Fruit fly (Drosophila melanogaster) whole organism, adult: ENCODE data around the gene fal.

Experiments
- CG11617 ChIP-seq: fragments of 200-800 bp; sonication (Bioruptor generic); optimal IDR thresholded peaks from 2 replicates; lab custom pipeline; 2017; ENCODE audit warnings: mild to moderate bottlenecking, missing biosample characterization, missing genetic modification reagents, missing genetic modification characterization
- CG12768 ChIP-seq: fragments of 200-800 bp; sonication (Bioruptor generic); optimal IDR thresholded peaks from 2 replicates; lab custom pipeline; 2017; ENCODE audit warnings: missing biosample characterization, missing genetic modification characterization, mild to moderate bottlenecking, moderate library complexity, missing genetic modification reagents
- CG14711 ChIP-seq: fragments of 200-800 bp; sonication (Bioruptor generic); optimal IDR thresholded peaks from 2 replicates; lab custom pipeline; 2018; ENCODE audit warnings: missing biosample characterization, mild to moderate bottlenecking, missing genetic modification characterization, moderate library complexity
- CG1620 ChIP-seq: fragments of 200-800 bp; sonication (Bioruptor generic); optimal IDR thresholded peaks from 2 replicates; lab custom pipeline; 2016; ENCODE audit warnings: missing biosample characterization, missing genetic modification characterization
- CG33017 ChIP-seq: fragments of 200-800 bp; sonication (Bioruptor generic); optimal IDR thresholded peaks from 2 replicates; lab custom pipeline; 2018; ENCODE audit warnings: missing biosample characterization, mild to moderate bottlenecking, missing genetic modification characterization, moderate library complexity
- CG5204 ChIP-seq: fragments of 200-800 bp; sonication (Bioruptor generic); optimal IDR thresholded peaks from 2 replicates; lab custom pipeline; 2016; ENCODE audit warnings: missing biosample characterization, missing genetic modification characterization
- CG7045 ChIP-seq: fragments of 200-800 bp; sonication (Bioruptor generic); optimal IDR thresholded peaks from 2 replicates; lab custom pipeline; 2017; ENCODE audit warnings: missing biosample characterization, mild to moderate bottlenecking, missing genetic modification characterization
- CG7101 ChIP-seq: fragments of 200-800 bp; sonication (Bioruptor generic); optimal IDR thresholded peaks from 2 replicates; lab custom pipeline; 2018; ENCODE audit warnings: missing biosample characterization, mild to moderate bottlenecking, missing genetic modification characterization, moderate library complexity
- Clk ChIP-seq: fragments of 200-800 bp; sonication (Bioruptor generic); optimal IDR thresholded peaks from 2 replicates; lab custom pipeline; 2017; ENCODE audit warnings: missing biosample characterization, missing genetic modification characterization
- Crg-1 ChIP-seq: fragments of 200-800 bp; sonication (Bioruptor generic); optimal IDR thresholded peaks from 2 replicates; lab custom pipeline; 2016; ENCODE audit warnings: missing biosample characterization, missing genetic modification characterization
- Hr96 ChIP-seq: fragments of 200-800 bp; sonication (Bioruptor generic); optimal IDR thresholded peaks from 2 replicates; lab custom pipeline; 2016; ENCODE audit warnings: missing biosample characterization, missing genetic modification characterization
- Mnt ChIP-seq: fragments of 200-800 bp; sonication (Bioruptor generic); optimal IDR thresholded peaks from 2 replicates; lab custom pipeline; 2016; ENCODE audit warnings: missing biosample characterization, mild to moderate bottlenecking, missing genetic modification characterization
- bab1 ChIP-seq: fragments of 200-800 bp; sonication (Bioruptor generic); optimal IDR thresholded peaks from 3 replicates; lab custom pipeline; 2019; ENCODE audit warnings: missing biosample characterization, mild to moderate bottlenecking, missing genetic modification characterization, moderate library complexity
- cic ChIP-seq: fragments of 200-800 bp; sonication (Bioruptor generic); optimal IDR thresholded peaks from 2 replicates; lab custom pipeline; 2017; ENCODE audit warnings: missing biosample characterization, mild to moderate bottlenecking, missing genetic modification characterization, moderate library complexity
- cnc ChIP-seq, 2 experiments: fragments of >200 bp; optimal IDR thresholded peaks; 2 replicates each; lab custom pipeline; 2017
- kay ChIP-seq: fragments of 200-800 bp; sonication (Bioruptor generic); peaks from one replicate; lab custom pipeline; 2016; ENCODE audit warnings: missing biosample characterization, missing genetic modification characterization, borderline replicate concordance
- ovo ChIP-seq: fragments of 200-800 bp; sonication (Bioruptor generic); optimal IDR thresholded peaks from 2 replicates; lab custom pipeline; 2016; ENCODE audit warnings: missing biosample characterization, missing genetic modification characterization
- pad ChIP-seq: fragments of 200-800 bp; sonication (Bioruptor generic); optimal IDR thresholded peaks from 3 replicates; lab custom pipeline; 2017; ENCODE audit warnings: missing biosample characterization, missing genetic modification characterization, mild to moderate bottlenecking, moderate library complexity, missing genetic modification reagents
- tj ChIP-seq: fragments of 200-800 bp; sonication (Bioruptor generic); optimal IDR thresholded peaks from 3 replicates; lab custom pipeline; 2017; ENCODE audit warnings: missing biosample characterization, mild to moderate bottlenecking, missing genetic modification characterization, moderate library complexity
- toe ChIP-seq: fragments of 200-800 bp; sonication (Bioruptor generic); optimal IDR thresholded peaks from 2 replicates; lab custom pipeline; 2016; ENCODE audit warnings: missing biosample characterization, missing genetic modification characterization

Gene fal

dm6 chr3L:19336678-19337077 lies 42.3 kb downstream of the fal start:
- TF ChIP-seq CG12768 (GFP tag; lab: Kevin White, UChicago) (no peak), Hr96 (GFP tag; lab: Kevin White, UChicago) (no peak), CG14711 (no peak), ovo (no peak), tj (GFP tag; lab: Kevin White, UChicago) (no peak), kay (GFP tag; lab: Kevin White, UChicago) (no peak)

dm6 chr3L:19337398-19338086 lies 43.2 kb downstream of the fal start, which contains the start of gene pip:
TSS of gene pip (minus strand) at chr3L:19337609.
- no peak for TF ChIP-seq CG14711
- TF ChIP-seq CG7045 (GFP tag; lab: Kevin White, UChicago): no peak
- TF ChIP-seq cic (GFP tag; lab: Kevin White, UChicago): no peak
- no peak for TF ChIP-seq toe
- TF ChIP-seq bab1 (GFP tag; lab: Kevin White, UChicago): no peak
- no peak for TF ChIP-seq CG7101 (tag; lab: Kevin White, UChicago)
- TF ChIP-seq CG5204: no peak
- no peak for TF ChIP-seq kay (GFP tag; lab: Kevin White, UChicago)
- TF ChIP-seq CG1620 (GFP tag; lab: Kevin White, UChicago): no peak
- no peak for TF ChIP-seq cnc (optimal IDR thresholded peaks at IDR 0.05; lab: Kevin White, UChicago)
- TF ChIP-seq ovo: no peak
- TF ChIP-seq tj (GFP tag; lab: Kevin White, UChicago): no peak
- TF ChIP-seq Hr96 (GFP tag; lab: Kevin White, UChicago): no peak
- no peak for TF ChIP-seq CG33017 (tag; lab: Kevin White, UChicago)
- no peak for TF ChIP-seq CG11617 (GFP tag; lab: Kevin White, UChicago)
- no peak for TF ChIP-seq Clk (GFP tag; lab: Kevin White, UChicago)
- TF ChIP-seq Mnt (GFP tag; lab: Kevin White, UChicago): no peak
- TF ChIP-seq Crg-1: no peak
- TF ChIP-seq pad (GFP tag; lab: Kevin White, UChicago): no peak
- TF ChIP-seq CG12768 (GFP tag; lab: Kevin White, UChicago): no peak

- TF ChIP-seq CG5204 (no peak), bab1 (GFP tag; lab: Kevin White, UChicago) (peak; percentile 82), Mnt (GFP tag; lab: Kevin White, UChicago) (no peak), ovo (no peak), pad (GFP tag; lab: Kevin White, UChicago) (no peak), Crg-1 (no peak), cnc (optimal IDR thresholded peaks at IDR 0.05; lab: Kevin White, UChicago) (no peak), CG12768 (GFP tag; lab: Kevin White, UChicago) (no peak), CG33017 (tag; lab: Kevin White, UChicago) (no peak), cic (GFP tag; lab: Kevin White, UChicago) (no peak), CG14711 (peak; percentile 40)
Observed at dm6 chr3L:19338234-19338633, 43.9 kb downstream of the fal start.

- TF ChIP-seq Hr96 (GFP tag; lab: Kevin White, UChicago) (no peak), pad (GFP tag; lab: Kevin White, UChicago) (no peak)
Observed at dm6 chr3L:19340516-19340915, 46.2 kb downstream of the fal start.
